Worm (Caenorhabditis elegans): ENCODE data around the gene str-116.

str-116 gene

DNA sequence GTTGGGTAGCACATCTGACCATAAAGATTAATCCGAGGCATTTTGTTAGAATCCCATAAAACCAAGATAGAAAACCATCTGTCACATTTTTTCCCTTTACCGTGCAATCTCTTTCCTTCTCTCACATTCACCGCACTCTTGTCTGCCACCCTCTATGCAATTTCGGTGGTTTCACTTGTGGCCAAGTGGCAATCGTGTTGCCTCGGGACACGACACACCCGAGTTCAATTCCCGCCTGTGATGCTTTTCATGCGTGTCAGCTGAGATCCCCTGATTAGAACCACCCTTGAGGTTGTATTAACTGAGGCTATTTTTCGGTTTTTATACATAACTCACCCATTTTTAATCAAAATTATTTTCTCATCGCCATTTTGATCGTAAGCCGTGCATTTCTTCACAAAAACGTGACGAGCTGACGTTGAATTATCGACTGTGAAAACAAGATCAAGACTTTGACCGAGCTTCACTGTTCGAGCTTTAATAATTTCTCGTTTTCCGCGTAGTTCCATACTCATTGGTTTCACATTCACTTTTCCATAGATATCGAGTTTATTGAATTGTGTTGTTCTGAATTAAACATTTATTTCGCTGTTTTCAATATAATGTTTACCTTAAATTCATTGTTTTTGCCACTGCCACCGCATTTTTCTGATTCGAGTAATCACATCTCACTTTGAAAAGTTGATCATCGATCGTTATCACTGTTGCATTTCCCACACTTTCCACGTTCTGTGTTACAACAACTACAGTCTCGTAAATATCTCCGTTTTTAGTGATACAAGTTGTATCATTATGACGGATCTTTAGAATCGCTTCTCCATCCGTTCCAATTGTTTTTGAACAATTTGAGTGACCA, 47.5 kb downstream of the str-116 start (continued):
- peak; percentile 97 for TF ChIP-seq ref-2 (tag; optimal IDR thresholded peaks at IDR 0.05)
- TF ChIP-seq dmd-4 (tag; optimal IDR thresholded peaks at IDR 0.05; ENCODE audit: borderline replicate concordance): peak; percentile 98
- peak; percentile 94 for TF ChIP-seq ets-4 (tag; optimal IDR thresholded peaks at IDR 0.05)

DNA sequence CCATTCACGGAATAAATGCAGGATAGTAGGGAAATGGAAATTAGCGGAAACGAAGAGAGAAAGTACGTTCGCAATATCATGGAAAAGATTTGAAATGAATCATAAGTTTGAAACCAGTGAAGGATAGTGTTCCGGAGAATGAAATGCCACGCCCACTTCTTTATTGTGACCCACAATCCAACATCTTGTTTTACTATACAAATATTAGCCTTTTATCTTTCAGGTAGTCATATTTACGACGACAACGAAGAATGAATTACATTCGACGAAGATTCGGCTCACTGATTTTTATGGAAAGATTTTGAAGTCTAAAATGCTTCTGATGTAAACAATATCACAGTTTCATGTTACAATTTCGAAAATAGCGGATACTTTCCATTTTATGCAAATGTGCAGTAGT, 50.0 kb downstream of the str-116 start, which contains the start of gene cutl-18:
Gene cutl-18, minus strand, starts transcription at position 101 of the 400 bp plus-strand sequence.
- no peak for TF ChIP-seq T23F11.4 (GFP tag; optimal IDR thresholded peaks at IDR 0.05)
- TF ChIP-seq ceh-22 (tag; optimal IDR thresholded peaks at IDR 0.05): no peak
- TF ChIP-seq elt-4 (tag; optimal IDR thresholded peaks at IDR 0.05): no peak

All from whole organism, late embryonic.